Fruit fly (Drosophila melanogaster) whole organism, embryonic: ENCODE results near the gene Men.

Source experiments
- Ada2b ChIP-seq: fragments of 200-800 bp; sonication (Bioruptor generic); IDR thresholded peaks from 2 replicates; pipeline ENCODE4 v1.3.6; 2022; ENCODE audit warnings: missing biosample characterization, missing genetic modification characterization
- C15 ChIP-seq: fragments of 200-800 bp; sonication (Bioruptor generic); IDR thresholded peaks from 3 replicates; pipeline ENCODE4 v1.3.6; 2022; ENCODE audit warnings: missing biosample characterization, missing genetic modification characterization
- CG10267 ChIP-seq: fragments of 200-800 bp; sonication (Bioruptor generic); optimal IDR thresholded peaks from 2 replicates; lab custom pipeline; 2018; ENCODE audit warnings: missing biosample characterization, mild to moderate bottlenecking, missing genetic modification characterization, moderate library complexity
- CG12104 ChIP-seq: fragments of 200-800 bp; sonication (Bioruptor generic); optimal IDR thresholded peaks from 3 replicates; lab custom pipeline; 2016; ENCODE audit warnings: missing biosample characterization, missing genetic modification characterization
- CG13296 ChIP-seq: fragments of 200-800 bp; sonication (Bioruptor generic); optimal IDR thresholded peaks from 3 replicates; lab custom pipeline; 2018; ENCODE audit warnings: missing biosample characterization, mild to moderate bottlenecking, missing genetic modification characterization
- CG14710 ChIP-seq: fragments of 200-800 bp; sonication (Bioruptor generic); optimal IDR thresholded peaks from 3 replicates; lab custom pipeline; 2019; ENCODE audit warnings: missing biosample characterization, mild to moderate bottlenecking, missing genetic modification characterization, moderate library complexity
- CG17328 ChIP-seq: fragments of 200-800 bp; sonication (Bioruptor generic); IDR thresholded peaks from 2 replicates; pipeline ENCODE4 v1.3.6; 2022; ENCODE audit warnings: missing biosample characterization, missing genetic modification characterization
- CG17361 ChIP-seq: fragments of 200-800 bp; sonication (Bioruptor generic); IDR thresholded peaks from 3 replicates; pipeline ENCODE4 v1.3.6; 2022; ENCODE audit warnings: missing biosample characterization, missing genetic modification characterization
- CG17385 ChIP-seq: fragments of 200-800 bp; sonication (Bioruptor generic); optimal IDR thresholded peaks from 3 replicates; lab custom pipeline; 2018; ENCODE audit warnings: missing biosample characterization, mild to moderate bottlenecking, missing genetic modification characterization
- CG17612 ChIP-seq: fragments of 200-800 bp; sonication (Bioruptor generic); IDR thresholded peaks from 2 replicates; pipeline ENCODE4 v1.3.6; 2022; ENCODE audit warnings: missing biosample characterization, missing genetic modification characterization
- CG18619 ChIP-seq: fragments of 200-800 bp; sonication (Bioruptor generic); optimal IDR thresholded peaks from 3 replicates; lab custom pipeline; 2017; ENCODE audit warnings: missing biosample characterization, mild to moderate bottlenecking, missing genetic modification characterization
- CG2116 ChIP-seq: fragments of 200-800 bp; sonication (Bioruptor generic); optimal IDR thresholded peaks from 3 replicates; lab custom pipeline; 2018; ENCODE audit warnings: missing biosample characterization, mild to moderate bottlenecking, missing genetic modification characterization
- CG31224 ChIP-seq: fragments of 200-800 bp; sonication (Bioruptor generic); IDR thresholded peaks from 2 replicates; pipeline ENCODE4 v1.3.6; 2022; ENCODE audit warnings: missing biosample characterization, missing genetic modification characterization
- CG33557 ChIP-seq: fragments of 200-800 bp; sonication (Bioruptor generic); optimal IDR thresholded peaks from 2 replicates; lab custom pipeline; 2019; ENCODE audit warnings: missing biosample characterization, mild to moderate bottlenecking, missing genetic modification characterization, moderate library complexity
- CG3407 ChIP-seq: fragments of 200-800 bp; sonication (Bioruptor generic); optimal IDR thresholded peaks from 2 replicates; lab custom pipeline; 2018; ENCODE audit warnings: missing biosample characterization, mild to moderate bottlenecking, missing genetic modification characterization
- CG4360 ChIP-seq: fragments of 200-800 bp; sonication (Bioruptor generic); IDR thresholded peaks from 2 replicates; pipeline ENCODE4 v1.3.6; 2022; ENCODE audit warnings: missing biosample characterization, missing genetic modification characterization
- CG4404 ChIP-seq: fragments of 200-800 bp; sonication (Bioruptor generic); IDR thresholded peaks from 2 replicates; pipeline ENCODE4 v1.3.6; 2022; ENCODE audit warnings: missing biosample characterization, missing genetic modification characterization
- CG8388 ChIP-seq: fragments of 200-800 bp; sonication (Bioruptor generic); optimal IDR thresholded peaks from 2 replicates; lab custom pipeline; 2019; ENCODE audit warnings: missing biosample characterization, mild to moderate bottlenecking, missing genetic modification characterization, moderate library complexity
- CG8478 ChIP-seq: fragments of >200 bp; optimal IDR thresholded peaks from 2 replicates; lab custom pipeline; 2018
- CG9215 ChIP-seq: fragments of 200-800 bp; sonication (Bioruptor generic); IDR thresholded peaks from 2 replicates; pipeline ENCODE4 v1.3.6; 2022; ENCODE audit warnings: missing biosample characterization, missing genetic modification characterization
- Dbx ChIP-seq: fragments of 200-800 bp; sonication (Bioruptor generic); IDR thresholded peaks from 3 replicates; pipeline ENCODE4 v1.3.6; 2022; ENCODE audit warnings: missing biosample characterization, missing genetic modification characterization
- H15 ChIP-seq: fragments of 200-800 bp; sonication (Bioruptor generic); IDR thresholded peaks from 3 replicates; pipeline ENCODE4 v1.3.6; 2022; ENCODE audit warnings: missing biosample characterization, missing genetic modification characterization
- H2.0 ChIP-seq: fragments of 200-800 bp; sonication (Bioruptor generic); IDR thresholded peaks from 2 replicates; pipeline ENCODE4 v1.3.6; 2022; ENCODE audit warnings: missing biosample characterization, missing genetic modification characterization
- HLH54F ChIP-seq: fragments of 200-800 bp; sonication (Bioruptor generic); optimal IDR thresholded peaks from 3 replicates; lab custom pipeline; 2016; ENCODE audit warnings: missing biosample characterization, missing genetic modification characterization
- Mrtf ChIP-seq: fragments of 200-800 bp; sonication (Bioruptor generic); IDR thresholded peaks from 3 replicates; pipeline ENCODE4 v1.3.6; 2022; ENCODE audit warnings: missing biosample characterization, missing genetic modification characterization
- Oaz ChIP-seq: fragments of 200-800 bp; sonication (Bioruptor generic); IDR thresholded peaks from 2 replicates; pipeline ENCODE4 v1.3.6; 2022; ENCODE audit warnings: missing biosample characterization, missing genetic modification characterization
- Oli ChIP-seq: fragments of 200-800 bp; sonication (Bioruptor generic); optimal IDR thresholded peaks from 2 replicates; lab custom pipeline; 2018; ENCODE audit warnings: missing biosample characterization, mild to moderate bottlenecking, missing genetic modification characterization, moderate library complexity
- Opbp ChIP-seq: fragments of 200-800 bp; sonication (Bioruptor generic); IDR thresholded peaks from 3 replicates; pipeline ENCODE4 v1.3.6; 2022; ENCODE audit warnings: missing biosample characterization, missing genetic modification characterization; ENCODE audit not compliant: partially characterized antibody
- Six4 ChIP-seq: fragments of 200-800 bp; sonication (Bioruptor generic); optimal IDR thresholded peaks from 2 replicates; lab custom pipeline; 2016; ENCODE audit warnings: missing biosample characterization, missing genetic modification characterization
- Sry-β ChIP-seq: fragments of 200-800 bp; sonication (Bioruptor generic); optimal IDR thresholded peaks from 2 replicates; lab custom pipeline; 2018; ENCODE audit warnings: missing biosample characterization, mild to moderate bottlenecking, missing genetic modification characterization, moderate library complexity
- Taf1 ChIP-seq: fragments of 200-800 bp; sonication (Bioruptor generic); IDR thresholded peaks from 2 replicates; pipeline ENCODE4 v1.3.6; 2022; ENCODE audit warnings: missing biosample characterization, missing genetic modification characterization
- ase ChIP-seq: fragments of 200-800 bp; sonication (Bioruptor generic); IDR thresholded peaks from 3 replicates; pipeline ENCODE4 v1.3.6; 2022; ENCODE audit warnings: missing biosample characterization, missing genetic modification characterization
- ato ChIP-seq: fragments of 200-800 bp; sonication (Bioruptor generic); IDR thresholded peaks from 2 replicates; pipeline ENCODE4 v1.3.6; 2022; ENCODE audit warnings: missing biosample characterization, missing genetic modification characterization; ENCODE audit not compliant: partially characterized antibody
- cg ChIP-seq: fragments of 200-800 bp; sonication (Bioruptor generic); optimal IDR thresholded peaks from 3 replicates; lab custom pipeline; 2019; ENCODE audit warnings: missing biosample characterization, mild to moderate bottlenecking, missing genetic modification characterization, moderate library complexity
- chif ChIP-seq, 2 experiments: fragments of 200-800 bp; sonication (Bioruptor generic); optimal IDR thresholded peaks; 3 replicates each; lab custom pipeline; 2016; ENCODE audit warnings: missing biosample characterization in 2 of 2, missing genetic modification characterization in 2 of 2
- croc ChIP-seq: fragments of 200-800 bp; sonication (Bioruptor generic); conservative IDR thresholded peaks from 3 replicates; pipeline ENCODE4 v1.3.6; 2022; ENCODE audit warnings: missing biosample characterization, missing genetic modification characterization
- emc ChIP-seq: fragments of 200-800 bp; sonication (Bioruptor generic); optimal IDR thresholded peaks from 2 replicates; lab custom pipeline; 2016; ENCODE audit warnings: missing biosample characterization, missing genetic modification characterization
- ewg ChIP-seq: fragments of 200-800 bp; sonication (Bioruptor generic); optimal IDR thresholded peaks from 3 replicates; lab custom pipeline; 2017; ENCODE audit warnings: mild to moderate bottlenecking, missing biosample characterization, missing genetic modification reagents, missing genetic modification characterization
- gsb ChIP-seq: fragments of 200-800 bp; sonication (Bioruptor generic); IDR thresholded peaks from 2 replicates; pipeline ENCODE4 v1.3.6; 2022; ENCODE audit warnings: missing biosample characterization, missing genetic modification characterization
- h ChIP-seq: fragments of >200 bp; optimal IDR thresholded peaks from 2 replicates; lab custom pipeline; 2017
- hkb ChIP-seq, 2 experiments: fragments of 200-800 bp in 1 of 2; fragments of >200 bp in 1 of 2; sonication (Bioruptor generic) in 1 of 2; IDR thresholded peaks in 1 of 2; optimal IDR thresholded peaks in 1 of 2; 2 replicates each; pipeline versions ENCODE4 v1.3.6 to Lab custom; 2017 to 2022; ENCODE audit warnings: missing biosample characterization in 1 of 2, missing genetic modification characterization in 1 of 2
- kni ChIP-seq: fragments of 200-800 bp; sonication (Bioruptor generic); optimal IDR thresholded peaks from 3 replicates; lab custom pipeline; 2017; ENCODE audit warnings: mild to moderate bottlenecking, missing biosample characterization, missing genetic modification reagents, missing genetic modification characterization
- maf-S ChIP-seq: fragments of 200-800 bp; sonication (Bioruptor generic); optimal IDR thresholded peaks from 2 replicates; lab custom pipeline; 2016; ENCODE audit warnings: missing biosample characterization, missing genetic modification characterization
- oc ChIP-seq: fragments of 200-800 bp; sonication (Bioruptor generic); optimal IDR thresholded peaks from 2 replicates; lab custom pipeline; 2018; ENCODE audit warnings: missing biosample characterization, mild to moderate bottlenecking, missing genetic modification characterization, moderate library complexity
- psq ChIP-seq: fragments of 200-800 bp; sonication (Bioruptor generic); optimal IDR thresholded peaks from 2 replicates; lab custom pipeline; 2017; ENCODE audit warnings: missing biosample characterization, missing genetic modification characterization
- sima ChIP-seq: fragments of 200-800 bp; sonication (Bioruptor generic); optimal IDR thresholded peaks from 2 replicates; lab custom pipeline; 2016; ENCODE audit warnings: missing biosample characterization, missing genetic modification characterization
- slbo ChIP-seq: fragments of 200-800 bp; sonication (Bioruptor generic); IDR thresholded peaks from 2 replicates; pipeline ENCODE4 v1.3.6; 2022; ENCODE audit warnings: missing biosample characterization, missing genetic modification characterization
- tgo ChIP-seq: fragments of 200-800 bp; sonication (Bioruptor generic); IDR thresholded peaks from 3 replicates; pipeline ENCODE4 v1.3.6; 2022; ENCODE audit warnings: missing biosample characterization, missing genetic modification characterization
- twi ChIP-seq: fragments of 200-800 bp; optimal IDR thresholded peaks from 2 replicates; lab custom pipeline; 2019; ENCODE audit warnings: missing biosample characterization, mild to moderate bottlenecking, missing genetic modification characterization, moderate library complexity
- yki ChIP-seq: fragments of >200 bp; optimal IDR thresholded peaks from 3 replicates; lab custom pipeline; 2018
- zen ChIP-seq: fragments of 200-800 bp; sonication (Bioruptor generic); optimal IDR thresholded peaks from 3 replicates; lab custom pipeline; 2018; ENCODE audit warnings: missing biosample characterization, mild to moderate bottlenecking, missing genetic modification characterization, moderate library complexity
- zf30C ChIP-seq: fragments of 200-800 bp; sonication (Bioruptor generic); optimal IDR thresholded peaks from 3 replicates; lab custom pipeline; 2018; ENCODE audit warnings: missing biosample characterization, mild to moderate bottlenecking, missing genetic modification characterization

Men gene

DNA sequence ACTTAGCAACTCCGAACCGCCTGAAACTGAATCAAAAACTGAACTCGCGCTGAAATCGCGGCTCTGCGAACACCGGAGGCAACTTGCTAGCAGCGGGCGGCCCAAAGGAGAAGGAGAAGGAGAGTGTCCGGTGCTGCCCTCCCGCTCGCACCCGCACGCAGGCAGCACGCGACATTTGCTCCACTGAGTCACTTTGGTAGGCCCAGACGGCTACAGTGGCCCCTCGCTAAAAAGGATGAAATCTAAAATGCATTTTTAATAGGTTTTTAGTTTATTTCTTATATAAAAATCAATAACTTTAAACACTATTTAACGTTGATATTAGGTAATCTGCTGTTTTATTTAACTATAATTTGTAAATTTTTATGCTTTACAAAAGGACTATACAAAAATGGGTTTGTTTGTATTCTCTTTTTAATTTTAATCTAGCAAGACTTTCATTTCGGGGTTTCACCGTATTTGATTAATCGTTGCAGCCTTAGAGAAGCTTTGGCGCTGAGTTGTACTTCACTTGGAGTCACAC is at the start of gene Men:
Gene Men, minus strand, starts transcription at position 51 of the 523 bp plus-strand sequence.
- peak; percentile 81 for TF ChIP-seq CG17361 (GFP tag; lab: Robert Waterston, UW)
- TF ChIP-seq sima (GFP tag; lab: Kevin White, UChicago) = no peak
- peak; percentile 71 for TF ChIP-seq CG8388 (GFP tag; lab: Kevin White, UChicago)
- no peak for TF ChIP-seq CG2116 (GFP tag; lab: Kevin White, UChicago)
- no peak for TF ChIP-seq CG17612 (GFP tag; lab: Robert Waterston, UW)
- TF ChIP-seq Six4 = peak; percentile 13
- no peak for TF ChIP-seq kni (GFP tag; lab: Kevin White, UChicago)
- TF ChIP-seq Oaz (GFP tag; lab: Robert Waterston, UW) = peak; percentile 64
- no peak for TF ChIP-seq zen (tag; lab: Kevin White, UChicago)
- TF ChIP-seq HLH54F = no peak
- peak; percentile 45 for TF ChIP-seq CG18619
- peak; percentile 74 for TF ChIP-seq CG13296 (GFP tag; lab: Kevin White, UChicago)
- TF ChIP-seq Oli = peak; percentile 75
- peak; percentile 29; the same call in 2 of the 3 replicates for TF ChIP-seq croc (GFP tag; lab: Robert Waterston, UW)
- TF ChIP-seq h = no peak
- TF ChIP-seq Mrtf (GFP tag; lab: Robert Waterston, UW) = 0 out of 3 replicates have a peak, but pooled peaks have one; percentile 20
- peak; percentile 43 for TF ChIP-seq CG14710
- no peak for TF ChIP-seq yki
- no peak for TF ChIP-seq maf-S (GFP tag; lab: Kevin White, UChicago)
- no peak for TF ChIP-seq chif (GFP tag; optimal IDR thresholded peaks at IDR 0.05; lab: Kevin White, UChicago)
- peak; percentile 62 for TF ChIP-seq CG17385
- TF ChIP-seq Ada2b (GFP tag; lab: Robert Waterston, UW) = peak; percentile 65
- no peak for TF ChIP-seq ewg (GFP tag; lab: Kevin White, UChicago)
- no peak for TF ChIP-seq Dbx
- no peak for TF ChIP-seq hkb (optimal IDR thresholded peaks at IDR 0.05; lab: Kevin White, UChicago)
- TF ChIP-seq hkb (GFP tag; IDR thresholded peaks at IDR 0.05; lab: Robert Waterston, UW) = peak; percentile 45; the same call in 1 of the 2 replicates
- TF ChIP-seq CG31224 (GFP tag; lab: Robert Waterston, UW) = no peak
- peak; percentile 13; the same call in 1 of the 2 replicates for TF ChIP-seq CG4360 (GFP tag; lab: Robert Waterston, UW)
- TF ChIP-seq Taf1 (GFP tag; lab: Robert Waterston, UW) = no peak
- 0 out of 2 replicates have a peak, but pooled peaks have one; percentile 16 for TF ChIP-seq gsb (GFP tag; lab: Robert Waterston, UW)
- no peak for TF ChIP-seq Sry-β (GFP tag; lab: Kevin White, UChicago)
- TF ChIP-seq emc (GFP tag; lab: Kevin White, UChicago) = no peak
- peak; percentile 48 for TF ChIP-seq CG12104 (GFP tag; lab: Kevin White, UChicago)
- no peak for TF ChIP-seq cg
- TF ChIP-seq CG33557 (GFP tag; lab: Kevin White, UChicago) = peak; percentile 31
- TF ChIP-seq oc (tag; lab: Kevin White, UChicago) = peak; percentile 41
- peak; percentile 52 for TF ChIP-seq CG9215 (GFP tag; lab: Robert Waterston, UW)
- no peak for TF ChIP-seq CG17328 (GFP tag; lab: Robert Waterston, UW)
- peak; percentile 37 for TF ChIP-seq CG3407 (GFP tag; lab: Kevin White, UChicago)
- TF ChIP-seq Opbp (GFP tag; lab: Robert Waterston, UW) = no peak
- TF ChIP-seq CG8478 (lab: Kevin White, UChicago) = no peak
- TF ChIP-seq ato (GFP tag; lab: Robert Waterston, UW) = no peak
- TF ChIP-seq CG10267 (tag; lab: Kevin White, UChicago) = peak; percentile 35
- 0 out of 3 replicates have a peak, but pooled peaks have one; percentile 24 for TF ChIP-seq ase (GFP tag; lab: Robert Waterston, UW)
- TF ChIP-seq twi (tag; lab: Kevin White, UChicago) = peak; percentile 34
- TF ChIP-seq H15 = no peak
- TF ChIP-seq psq (GFP tag; lab: Kevin White, UChicago) = no peak
- no peak for TF ChIP-seq zf30C (GFP tag; lab: Kevin White, UChicago)
- no peak for TF ChIP-seq CG4404
- TF ChIP-seq slbo (GFP tag; lab: Robert Waterston, UW) = peak; percentile 63
- no peak for TF ChIP-seq C15 (GFP tag; lab: Robert Waterston, UW)
- peak; percentile 63; the same call in 2 of the 3 replicates for TF ChIP-seq tgo (GFP tag; lab: Robert Waterston, UW)
- TF ChIP-seq H2.0 (GFP tag; lab: Robert Waterston, UW) = no peak
